Fruit fly (Drosophila melanogaster) whole organism, adult: ENCODE results near the gene CG9503.

Experiments
- CG11617 ChIP-seq: fragments of 200-800 bp; sonication (Bioruptor generic); optimal IDR thresholded peaks from 2 replicates; lab custom pipeline; 2017; ENCODE audit warnings: mild to moderate bottlenecking, missing biosample characterization, missing genetic modification reagents, missing genetic modification characterization
- CG12768 ChIP-seq: fragments of 200-800 bp; sonication (Bioruptor generic); optimal IDR thresholded peaks from 2 replicates; lab custom pipeline; 2017; ENCODE audit warnings: missing biosample characterization, missing genetic modification characterization, mild to moderate bottlenecking, moderate library complexity, missing genetic modification reagents
- CG14711 ChIP-seq: fragments of 200-800 bp; sonication (Bioruptor generic); optimal IDR thresholded peaks from 2 replicates; lab custom pipeline; 2018; ENCODE audit warnings: missing biosample characterization, mild to moderate bottlenecking, missing genetic modification characterization, moderate library complexity
- CG1620 ChIP-seq: fragments of 200-800 bp; sonication (Bioruptor generic); optimal IDR thresholded peaks from 2 replicates; lab custom pipeline; 2016; ENCODE audit warnings: missing biosample characterization, missing genetic modification characterization
- CG33017 ChIP-seq: fragments of 200-800 bp; sonication (Bioruptor generic); optimal IDR thresholded peaks from 2 replicates; lab custom pipeline; 2018; ENCODE audit warnings: missing biosample characterization, mild to moderate bottlenecking, missing genetic modification characterization, moderate library complexity
- CG5204 ChIP-seq: fragments of 200-800 bp; sonication (Bioruptor generic); optimal IDR thresholded peaks from 2 replicates; lab custom pipeline; 2016; ENCODE audit warnings: missing biosample characterization, missing genetic modification characterization
- CG7045 ChIP-seq: fragments of 200-800 bp; sonication (Bioruptor generic); optimal IDR thresholded peaks from 2 replicates; lab custom pipeline; 2017; ENCODE audit warnings: missing biosample characterization, mild to moderate bottlenecking, missing genetic modification characterization
- CG7101 ChIP-seq: fragments of 200-800 bp; sonication (Bioruptor generic); optimal IDR thresholded peaks from 2 replicates; lab custom pipeline; 2018; ENCODE audit warnings: missing biosample characterization, mild to moderate bottlenecking, missing genetic modification characterization, moderate library complexity
- Clk ChIP-seq: fragments of 200-800 bp; sonication (Bioruptor generic); optimal IDR thresholded peaks from 2 replicates; lab custom pipeline; 2017; ENCODE audit warnings: missing biosample characterization, missing genetic modification characterization
- Crg-1 ChIP-seq: fragments of 200-800 bp; sonication (Bioruptor generic); optimal IDR thresholded peaks from 2 replicates; lab custom pipeline; 2016; ENCODE audit warnings: missing biosample characterization, missing genetic modification characterization
- Hr96 ChIP-seq: fragments of 200-800 bp; sonication (Bioruptor generic); optimal IDR thresholded peaks from 2 replicates; lab custom pipeline; 2016; ENCODE audit warnings: missing biosample characterization, missing genetic modification characterization
- Mnt ChIP-seq: fragments of 200-800 bp; sonication (Bioruptor generic); optimal IDR thresholded peaks from 2 replicates; lab custom pipeline; 2016; ENCODE audit warnings: missing biosample characterization, mild to moderate bottlenecking, missing genetic modification characterization
- bab1 ChIP-seq: fragments of 200-800 bp; sonication (Bioruptor generic); optimal IDR thresholded peaks from 3 replicates; lab custom pipeline; 2019; ENCODE audit warnings: missing biosample characterization, mild to moderate bottlenecking, missing genetic modification characterization, moderate library complexity
- cic ChIP-seq: fragments of 200-800 bp; sonication (Bioruptor generic); optimal IDR thresholded peaks from 2 replicates; lab custom pipeline; 2017; ENCODE audit warnings: missing biosample characterization, mild to moderate bottlenecking, missing genetic modification characterization, moderate library complexity
- cnc ChIP-seq, 2 experiments: fragments of >200 bp; optimal IDR thresholded peaks; 2 replicates each; lab custom pipeline; 2017
- kay ChIP-seq: fragments of 200-800 bp; sonication (Bioruptor generic); peaks from one replicate; lab custom pipeline; 2016; ENCODE audit warnings: missing biosample characterization, missing genetic modification characterization, borderline replicate concordance
- ovo ChIP-seq: fragments of 200-800 bp; sonication (Bioruptor generic); optimal IDR thresholded peaks from 2 replicates; lab custom pipeline; 2016; ENCODE audit warnings: missing biosample characterization, missing genetic modification characterization
- pad ChIP-seq: fragments of 200-800 bp; sonication (Bioruptor generic); optimal IDR thresholded peaks from 3 replicates; lab custom pipeline; 2017; ENCODE audit warnings: missing biosample characterization, missing genetic modification characterization, mild to moderate bottlenecking, moderate library complexity, missing genetic modification reagents
- tj ChIP-seq: fragments of 200-800 bp; sonication (Bioruptor generic); optimal IDR thresholded peaks from 3 replicates; lab custom pipeline; 2017; ENCODE audit warnings: missing biosample characterization, mild to moderate bottlenecking, missing genetic modification characterization, moderate library complexity
- toe ChIP-seq: fragments of 200-800 bp; sonication (Bioruptor generic); optimal IDR thresholded peaks from 2 replicates; lab custom pipeline; 2016; ENCODE audit warnings: missing biosample characterization, missing genetic modification characterization

Gene CG9503

DNA sequence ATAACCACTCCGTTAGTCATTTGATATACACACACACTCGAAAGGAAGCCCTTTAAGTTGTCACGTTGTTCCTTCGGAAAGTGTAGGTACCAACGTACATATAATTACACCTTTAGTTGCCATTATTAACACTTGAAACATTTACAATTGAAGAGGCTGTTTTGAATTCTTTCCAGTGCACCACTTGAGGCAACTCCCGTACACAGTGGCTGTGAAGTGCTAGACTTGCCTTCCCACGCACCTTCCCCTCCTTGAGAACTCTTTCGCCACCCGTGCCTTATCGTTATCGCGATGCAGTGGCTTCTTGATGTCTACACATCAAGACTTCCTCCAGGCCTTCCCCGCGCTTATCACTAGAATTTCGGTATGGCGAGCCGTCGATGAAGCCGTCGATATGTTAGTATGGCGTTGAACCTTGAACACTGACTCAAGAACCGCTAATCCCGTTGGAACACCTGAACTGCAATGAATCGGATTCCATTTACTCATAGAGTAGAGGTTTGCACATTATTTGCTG, 28.1 kb upstream of the CG9503 start:
- no peak for TF ChIP-seq kay
- TF ChIP-seq ovo (GFP tag; lab: Kevin White, UChicago) = peak; percentile 1
- TF ChIP-seq CG33017 (tag; lab: Kevin White, UChicago) = no peak
- TF ChIP-seq Clk = no peak
- peak; percentile 98 for TF ChIP-seq pad

DNA sequence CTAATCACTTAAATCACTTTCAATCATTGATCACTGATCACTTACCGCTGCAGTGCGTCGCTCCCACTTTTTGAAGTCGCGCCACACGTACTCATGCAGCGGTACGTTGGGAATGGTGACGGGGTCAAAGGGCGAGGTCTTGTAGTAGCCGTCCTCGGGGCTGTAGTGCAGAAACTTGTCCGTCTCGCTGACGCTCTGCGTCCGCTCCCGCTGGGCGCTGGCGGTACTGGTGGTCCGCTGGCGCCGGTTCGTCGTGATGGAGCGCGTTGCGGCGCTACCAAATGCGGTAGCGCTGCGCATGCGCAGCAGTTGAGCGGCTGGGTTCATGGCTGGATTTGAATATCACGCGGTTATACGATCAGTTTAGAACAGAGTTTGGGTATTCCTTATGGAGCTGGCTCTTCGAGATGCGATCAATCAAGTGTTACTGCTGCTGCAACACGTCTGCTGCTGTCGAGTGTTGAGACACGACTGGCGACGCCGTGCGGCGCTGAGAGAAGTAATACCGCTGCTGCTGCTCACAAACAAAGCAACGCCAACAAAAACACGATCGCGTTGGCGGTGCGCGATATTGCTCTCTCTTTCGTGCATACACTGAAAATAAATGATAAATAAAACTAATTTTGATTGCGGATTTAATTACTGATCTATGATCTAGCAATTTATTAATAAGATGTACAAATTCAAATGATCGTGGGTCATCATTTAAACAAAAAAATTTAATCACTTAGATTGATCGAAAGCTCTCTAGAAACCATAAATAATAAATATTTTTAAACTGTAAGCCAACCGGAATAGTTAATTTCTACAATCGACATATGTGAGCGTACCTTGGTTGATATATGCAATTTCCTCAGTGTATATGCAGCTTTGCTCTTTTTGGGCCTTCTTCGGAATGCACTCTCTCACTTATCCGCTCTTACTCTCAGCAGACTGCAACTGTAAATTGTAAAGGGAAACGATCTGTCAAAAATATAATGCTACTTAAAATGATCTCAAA, 27.3 kb upstream of the CG9503 start:
- TF ChIP-seq kay (peak; percentile 93), tj (peak; percentile 92), CG7045 (GFP tag; lab: Kevin White, UChicago) (peak; percentile 88), cic (no peak), CG1620 (peak; percentile 98), CG11617 (GFP tag; lab: Kevin White, UChicago) (peak; percentile 99), CG12768 (peak; percentile 90), pad (no peak), toe (GFP tag; lab: Kevin White, UChicago) (peak; percentile 79), CG14711 (tag; lab: Kevin White, UChicago) (peak; percentile 93), Hr96 (GFP tag; lab: Kevin White, UChicago) (peak; percentile 91), Clk (peak; percentile 61), Mnt (peak; percentile 85), cnc (optimal IDR thresholded peaks at IDR 0.05; lab: Kevin White, UChicago) (no peak), CG33017 (tag; lab: Kevin White, UChicago) (peak; percentile 92), ovo (GFP tag; lab: Kevin White, UChicago) (peak; percentile 93), CG7101 (tag; lab: Kevin White, UChicago) (peak; percentile 97), CG5204 (GFP tag; lab: Kevin White, UChicago) (peak; percentile 90), Crg-1 (GFP tag; lab: Kevin White, UChicago) (peak; percentile 96), bab1 (GFP tag; lab: Kevin White, UChicago) (peak; percentile 99)

DNA sequence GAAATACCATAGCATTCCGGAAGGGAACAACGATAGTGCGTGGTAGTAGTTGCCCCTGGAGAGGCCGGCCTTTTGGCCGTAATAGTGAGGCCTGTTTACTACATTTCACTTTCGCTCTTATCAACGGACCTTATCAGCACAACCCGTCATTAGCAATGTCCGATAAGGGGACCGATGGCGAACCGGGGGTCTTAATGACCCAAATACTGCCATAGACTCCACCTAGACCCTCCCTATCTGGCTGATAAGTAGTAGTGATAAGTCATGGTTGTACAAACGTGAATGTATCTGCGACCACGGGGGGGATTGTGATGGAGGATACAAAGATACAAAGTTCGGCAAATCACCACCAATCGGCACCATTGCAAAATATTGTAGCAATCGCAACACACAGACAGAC, 25.9 kb upstream of the CG9503 start:
- TF ChIP-seq CG12768 (no peak), CG1620 (no peak), CG33017 (tag; lab: Kevin White, UChicago) (no peak), Mnt (peak; percentile 12), Hr96 (GFP tag; lab: Kevin White, UChicago) (peak; percentile 11)

DNA sequence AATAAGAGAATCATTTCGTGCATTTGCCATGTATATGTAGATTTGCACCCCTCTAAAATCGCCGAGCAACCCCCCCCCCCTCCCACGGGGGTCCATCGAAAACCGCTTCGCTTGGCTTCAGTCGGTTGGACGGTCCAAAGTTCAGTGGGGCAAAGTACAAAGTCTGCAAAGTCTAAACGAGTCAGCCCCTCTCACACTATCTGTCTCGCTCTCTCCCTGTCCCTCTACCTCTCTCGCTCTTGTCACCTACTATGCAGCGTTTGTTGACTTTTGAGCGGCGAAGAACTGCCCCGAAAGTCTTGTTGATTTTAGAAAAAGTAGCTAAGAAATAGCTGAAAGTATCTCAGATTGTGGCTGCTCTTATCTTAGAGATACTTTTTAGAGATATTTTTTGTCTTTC, 24.1 kb upstream of the CG9503 start:
- TF ChIP-seq cnc (optimal IDR thresholded peaks at IDR 0.05; lab: Kevin White, UChicago) (no peak), CG14711 (tag; lab: Kevin White, UChicago) (peak; percentile 64), tj (peak; percentile 95), CG12768 (peak; percentile 99), CG1620 (peak; percentile 40), CG11617 (GFP tag; lab: Kevin White, UChicago) (peak; percentile 85), Clk (peak; percentile 73), kay (peak; percentile 83), bab1 (GFP tag; lab: Kevin White, UChicago) (peak; percentile 8), CG5204 (GFP tag; lab: Kevin White, UChicago) (peak; percentile 59), toe (GFP tag; lab: Kevin White, UChicago) (peak; percentile 71), ovo (GFP tag; lab: Kevin White, UChicago) (peak; percentile 73), pad (peak; percentile 52), CG7101 (tag; lab: Kevin White, UChicago) (peak; percentile 67), cic (peak; percentile 41), Mnt (peak; percentile 53), CG33017 (tag; lab: Kevin White, UChicago) (peak; percentile 72), Hr96 (GFP tag; lab: Kevin White, UChicago) (peak; percentile 90), Crg-1 (GFP tag; lab: Kevin White, UChicago) (peak; percentile 58), CG7045 (GFP tag; lab: Kevin White, UChicago) (peak; percentile 79)

DNA sequence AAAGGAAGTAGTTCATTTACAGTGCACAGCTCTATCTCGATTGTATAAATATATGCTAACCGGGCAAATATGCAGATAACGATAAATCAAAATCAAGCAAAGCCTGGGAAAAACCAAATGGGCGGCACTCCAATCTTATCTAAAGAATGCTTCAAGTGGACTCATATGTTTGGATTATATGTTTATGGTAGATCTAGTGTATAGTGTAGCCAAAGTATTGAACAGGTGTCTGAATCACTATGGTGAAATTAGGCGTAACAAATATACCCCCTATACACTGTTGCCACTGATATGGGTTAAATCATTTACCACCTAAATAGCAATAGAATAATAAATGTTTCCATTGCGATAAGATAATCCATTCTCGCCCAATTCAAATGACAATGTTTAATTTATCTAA, 23.2 kb upstream of the CG9503 start:
- TF ChIP-seq CG5204 (GFP tag; lab: Kevin White, UChicago) = no peak
- no peak for TF ChIP-seq CG7045 (GFP tag; lab: Kevin White, UChicago)
- no peak for TF ChIP-seq Mnt
- TF ChIP-seq pad = no peak

DNA sequence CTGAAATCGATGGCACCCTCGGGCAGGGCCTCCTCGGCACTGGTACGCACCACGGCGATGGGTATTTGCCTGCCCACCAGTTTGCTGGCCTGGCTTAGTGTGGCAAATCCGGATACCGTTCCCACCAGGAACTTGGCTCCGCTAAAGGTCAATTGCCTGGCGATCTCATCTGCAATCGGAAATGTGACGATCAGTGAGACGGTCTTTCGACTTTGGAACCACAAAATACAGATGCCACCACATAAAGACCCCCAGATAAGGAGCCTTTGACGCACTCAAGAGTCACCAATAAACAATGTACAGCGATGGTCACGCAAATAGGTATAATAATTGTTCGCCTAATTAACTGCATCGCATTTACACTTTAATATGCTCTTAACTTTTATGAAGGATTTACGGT, 13.0 kb upstream of the CG9503 start:
- TF ChIP-seq Hr96 (GFP tag; lab: Kevin White, UChicago) (no peak), CG7045 (GFP tag; lab: Kevin White, UChicago) (no peak), tj (no peak), CG7101 (tag; lab: Kevin White, UChicago) (no peak), pad (no peak), cnc (optimal IDR thresholded peaks at IDR 0.05; lab: Kevin White, UChicago) (no peak), bab1 (GFP tag; lab: Kevin White, UChicago) (no peak), CG12768 (no peak), cic (no peak), CG33017 (tag; lab: Kevin White, UChicago) (no peak), CG11617 (GFP tag; lab: Kevin White, UChicago) (no peak), Clk (no peak), toe (GFP tag; lab: Kevin White, UChicago) (no peak), Crg-1 (GFP tag; lab: Kevin White, UChicago) (no peak), Mnt (no peak), kay (no peak), CG14711 (tag; lab: Kevin White, UChicago) (no peak)
